Worm (Caenorhabditis elegans) whole organism, mixed stage, embryonic: ENCODE data around the gene acox-1.6.

Source experiments
- M03D4.4 ChIP-seq: sonication (generic microtip); optimal IDR thresholded peaks from 2 replicates; lab custom pipeline; 2017; ENCODE audit warnings: mild to moderate bottlenecking, missing genetic modification characterization, missing compliant biosample characterization
- bed-3 ChIP-seq: fragments of 200-800 bp; sonication (Bioruptor generic); optimal IDR thresholded peaks from 3 replicates; lab custom pipeline; 2018; ENCODE audit warnings: mild to moderate bottlenecking, missing genetic modification characterization, moderate library complexity, missing compliant biosample characterization
- blmp-1 ChIP-seq: fragments of 150-350 bp; optimal IDR thresholded peaks from 2 replicates; lab custom pipeline; 2014; ENCODE audit warnings: missing biosample characterization, missing genetic modification characterization
- ceh-39 ChIP-seq: fragments of 150-350 bp; optimal IDR thresholded peaks from 2 replicates; lab custom pipeline; 2014; ENCODE audit warnings: missing biosample characterization, missing genetic modification characterization
- ceh-83 ChIP-seq: fragments of 200-800 bp; sonication (Bioruptor generic); optimal IDR thresholded peaks from 2 replicates; lab custom pipeline; 2018; ENCODE audit warnings: mild to moderate bottlenecking, missing genetic modification characterization, missing compliant biosample characterization
- ces-1 ChIP-seq: fragments of 150-350 bp; optimal IDR thresholded peaks from 2 replicates; lab custom pipeline; 2014; ENCODE audit warnings: missing biosample characterization, missing genetic modification reagents, missing genetic modification characterization
- cnd-1 ChIP-seq: fragments of 200-800 bp; sonication (Bioruptor generic); optimal IDR thresholded peaks from 2 replicates; lab custom pipeline; 2018; ENCODE audit warnings: mild to moderate bottlenecking, missing genetic modification characterization, missing compliant biosample characterization
- drap-1 ChIP-seq: fragments of 200-800 bp; sonication (Bioruptor generic); optimal IDR thresholded peaks from 3 replicates; lab custom pipeline; 2018; ENCODE audit warnings: mild to moderate bottlenecking, missing genetic modification characterization, missing compliant biosample characterization
- flh-1 ChIP-seq: fragments of 200-800 bp; sonication (Bioruptor generic); optimal IDR thresholded peaks from 2 replicates; lab custom pipeline; 2018; ENCODE audit warnings: mild to moderate bottlenecking, missing genetic modification characterization, moderate library complexity, missing compliant biosample characterization
- hlh-1 ChIP-seq: fragments of 150-350 bp; optimal IDR thresholded peaks from 2 replicates; lab custom pipeline; 2014; ENCODE audit warnings: missing biosample characterization, missing genetic modification reagents, missing genetic modification characterization
- lin-13 ChIP-seq: fragments of 150-350 bp; optimal IDR thresholded peaks from 2 replicates; lab custom pipeline; 2014; ENCODE audit warnings: missing biosample characterization, missing genetic modification characterization
- lin-32 ChIP-seq: fragments of 200-800 bp; sonication (Bioruptor generic); optimal IDR thresholded peaks from 2 replicates; lab custom pipeline; 2018; ENCODE audit warnings: mild to moderate bottlenecking, missing genetic modification characterization, missing compliant biosample characterization
- lsy-2 ChIP-seq: fragments of 150-350 bp; optimal IDR thresholded peaks from 2 replicates; lab custom pipeline; 2014; ENCODE audit warnings: missing biosample characterization, missing genetic modification characterization
- mep-1 ChIP-seq: fragments of 150-350 bp; optimal IDR thresholded peaks from 2 replicates; lab custom pipeline; 2017; ENCODE audit warnings: missing biosample characterization, missing genetic modification reagents, missing genetic modification characterization, inconsistent platforms
- mls-2 ChIP-seq: sonication (generic microtip); optimal IDR thresholded peaks from 2 replicates; lab custom pipeline; 2016; ENCODE audit warnings: mild to moderate bottlenecking, missing genetic modification characterization, moderate library complexity, missing compliant biosample characterization
- nhr-12 ChIP-seq: fragments of 150-350 bp; optimal IDR thresholded peaks from 2 replicates; lab custom pipeline; 2014; ENCODE audit warnings: missing biosample characterization, missing genetic modification characterization
- nhr-2 ChIP-seq: fragments of 150-350 bp; optimal IDR thresholded peaks from 2 replicates; lab custom pipeline; 2014; ENCODE audit warnings: missing biosample characterization, missing genetic modification characterization
- nhr-237 ChIP-seq: fragments of 150-350 bp; optimal IDR thresholded peaks from 2 replicates; lab custom pipeline; 2014; ENCODE audit warnings: missing biosample characterization, missing genetic modification characterization
- nhr-28 ChIP-seq: fragments of 150-350 bp; optimal IDR thresholded peaks from 2 replicates; lab custom pipeline; 2014; ENCODE audit warnings: missing biosample characterization, missing genetic modification characterization
- nhr-76 ChIP-seq: sonication (generic microtip); optimal IDR thresholded peaks from 2 replicates; lab custom pipeline; 2017; ENCODE audit warnings: missing biosample characterization, missing genetic modification characterization
- pha-4 ChIP-seq: fragments of 150-350 bp; optimal IDR thresholded peaks from 2 replicates; lab custom pipeline; 2018; ENCODE audit warnings: missing biosample characterization, missing genetic modification reagents, missing genetic modification characterization
- sem-2 ChIP-seq: fragments of 200-800 bp; sonication (Bioruptor generic); optimal IDR thresholded peaks from 2 replicates; lab custom pipeline; 2018; ENCODE audit warnings: mild to moderate bottlenecking, missing genetic modification characterization, missing compliant biosample characterization
- snpc-4 ChIP-seq: fragments of 150-350 bp; optimal IDR thresholded peaks from 2 replicates; lab custom pipeline; 2014; ENCODE audit warnings: missing biosample characterization, missing genetic modification characterization
- sptf-1 ChIP-seq: sonication (generic microtip); optimal IDR thresholded peaks from 2 replicates; lab custom pipeline; 2017; ENCODE audit warnings: mild to moderate bottlenecking, missing genetic modification characterization, moderate library complexity, missing compliant biosample characterization
- tbx-8 ChIP-seq: fragments of 200-800 bp; sonication (Bioruptor generic); optimal IDR thresholded peaks from 2 replicates; lab custom pipeline; 2018; ENCODE audit warnings: mild to moderate bottlenecking, missing genetic modification characterization, moderate library complexity, missing compliant biosample characterization
- unc-120 ChIP-seq: sonication (generic microtip); optimal IDR thresholded peaks from 2 replicates; lab custom pipeline; 2017; ENCODE audit warnings: missing genetic modification characterization, missing compliant biosample characterization; ENCODE audit not compliant: poor library complexity, severe bottlenecking
- unc-39 ChIP-seq: fragments of 150-350 bp; optimal IDR thresholded peaks from 2 replicates; lab custom pipeline; 2014; ENCODE audit warnings: missing biosample characterization, missing genetic modification characterization
- unc-62 ChIP-seq: fragments of 150-350 bp; optimal IDR thresholded peaks from 2 replicates; lab custom pipeline; 2014; ENCODE audit warnings: missing biosample characterization, missing genetic modification reagents, missing genetic modification characterization
- zip-8 ChIP-seq: fragments of 150-350 bp; optimal IDR thresholded peaks from 2 replicates; lab custom pipeline; 2014; ENCODE audit warnings: missing biosample characterization, missing genetic modification characterization
- ztf-11 ChIP-seq: fragments of 150-350 bp; optimal IDR thresholded peaks from 2 replicates; lab custom pipeline; 2014; ENCODE audit warnings: missing biosample characterization, missing genetic modification characterization

Gene acox-1.6

DNA sequence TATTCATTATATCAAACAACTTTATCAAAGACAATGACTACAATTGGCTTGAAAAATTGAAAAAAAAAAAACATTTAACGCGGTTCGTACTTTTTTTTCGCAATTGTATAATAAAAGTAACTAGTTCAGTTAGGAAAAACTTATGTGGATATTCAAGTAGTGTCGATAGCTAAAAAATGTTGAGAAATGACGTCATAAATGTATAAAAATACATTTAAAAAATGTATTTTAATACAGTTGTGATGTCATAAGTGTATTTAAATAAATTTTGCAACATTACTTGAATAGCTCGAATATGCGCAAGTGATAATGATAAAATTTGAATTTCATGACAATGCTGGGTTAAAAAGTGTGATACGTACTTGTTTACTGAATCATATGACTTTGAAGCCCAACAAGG is 6.8 kb downstream of the acox-1.6 start:
- no peak for TF ChIP-seq cnd-1 (tag; lab: Kevin White, UChicago)
- peak; percentile 93 for TF ChIP-seq zip-8

DNA sequence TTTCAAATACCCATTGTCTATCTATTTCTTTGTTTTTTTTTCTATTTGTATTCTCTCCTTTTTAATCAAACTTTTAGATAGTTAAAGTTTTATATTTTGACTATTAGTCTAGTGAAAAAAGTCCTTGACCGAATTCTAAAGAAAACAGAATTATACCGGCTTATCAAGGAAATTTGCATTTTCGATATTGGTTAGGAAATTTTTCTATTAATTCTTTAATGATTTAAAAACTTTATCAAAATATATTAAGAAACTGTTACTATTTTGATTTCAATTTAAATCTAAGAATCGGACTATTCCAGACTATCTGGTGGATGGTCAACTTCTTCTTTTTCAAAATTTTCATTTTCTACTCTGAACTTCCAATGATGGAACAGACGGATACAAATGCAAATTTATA is 10.3 kb downstream of the acox-1.6 start, which contains the start of gene Y7A5A.20:
Gene Y7A5A.20, plus strand, starts transcription at position 301 of the 400 bp plus-strand sequence.
- no peak for TF ChIP-seq nhr-76 (tag; lab: Kevin White, UChicago)
- TF ChIP-seq cnd-1 (tag; lab: Kevin White, UChicago) = no peak
- TF ChIP-seq blmp-1 (tag; lab: Kevin White, UChicago) = no peak
- no peak for TF ChIP-seq lin-32 (GFP tag; lab: Kevin White, UChicago)
- no peak for TF ChIP-seq mls-2 (tag; lab: Kevin White, UChicago)
- TF ChIP-seq nhr-237 (tag; lab: Kevin White, UChicago) = no peak
- TF ChIP-seq pha-4 (tag; lab: Kevin White, UChicago) = no peak
- no peak for TF ChIP-seq bed-3
- TF ChIP-seq, all 35 proteins: peak for 0

DNA sequence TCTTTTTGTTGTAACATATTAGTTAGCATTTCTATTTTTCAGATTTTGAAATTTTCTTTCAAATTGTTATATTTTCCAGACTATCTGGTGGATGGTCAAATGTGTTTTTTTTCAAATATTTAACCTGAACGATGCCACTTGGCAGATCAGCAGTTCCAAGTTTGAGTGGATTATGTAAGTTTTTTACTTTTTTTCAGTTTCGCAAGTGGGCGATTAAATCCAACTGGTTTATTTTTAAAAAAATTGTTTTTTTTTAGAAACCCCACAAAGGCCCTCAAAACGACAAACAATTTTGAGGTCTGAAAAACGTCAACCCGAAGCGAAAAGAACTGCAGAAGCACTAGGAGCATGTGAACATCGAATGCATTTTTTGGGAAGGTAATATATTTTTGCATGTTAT is 11.5 kb downstream of the acox-1.6 start, which contains the start of gene Y7A5A.9:
Gene Y7A5A.9, plus strand, starts transcription at position 301 of the 400 bp plus-strand sequence.
- no peak for TF ChIP-seq unc-62 (GFP tag; lab: Kevin White, UChicago)
- TF ChIP-seq pha-4 (tag; lab: Kevin White, UChicago) = no peak
- TF ChIP-seq sptf-1 = no peak
- no peak for TF ChIP-seq mep-1 (tag; lab: Kevin White, UChicago)
- no peak for TF ChIP-seq sem-2 (GFP tag; lab: Kevin White, UChicago)
- no peak for TF ChIP-seq lin-32 (GFP tag; lab: Kevin White, UChicago)
- no peak for TF ChIP-seq flh-1 (GFP tag; lab: Kevin White, UChicago)
- TF ChIP-seq snpc-4 (tag; lab: Kevin White, UChicago) = no peak
- no peak for TF ChIP-seq M03D4.4
- no peak for TF ChIP-seq nhr-2 (tag; lab: Kevin White, UChicago)
- no peak for TF ChIP-seq lsy-2 (tag; lab: Kevin White, UChicago)
- TF ChIP-seq mls-2 (tag; lab: Kevin White, UChicago) = no peak
- TF ChIP-seq cnd-1 (tag; lab: Kevin White, UChicago) = no peak
- no peak for TF ChIP-seq hlh-1
- no peak for TF ChIP-seq ztf-11 (tag; lab: Kevin White, UChicago)
- TF ChIP-seq, all 35 proteins: peak for 0

DNA sequence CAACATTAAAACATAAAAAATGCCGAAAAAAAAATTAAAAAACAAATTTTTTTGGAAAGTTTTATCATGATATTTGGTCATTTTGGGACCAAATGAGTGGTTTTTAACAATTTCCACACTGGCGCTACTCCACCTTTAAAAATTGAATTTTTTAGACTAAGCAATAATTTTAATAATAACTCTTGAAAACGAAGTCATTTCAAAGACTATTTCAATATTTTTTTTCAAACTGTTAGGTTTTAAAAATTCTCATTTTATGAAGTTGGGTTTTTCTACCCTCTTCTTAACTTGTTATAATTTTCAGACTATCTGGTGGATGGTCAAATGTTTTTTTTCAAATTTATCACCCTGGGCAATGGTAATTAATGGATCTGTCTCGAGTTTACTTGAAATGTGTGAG is 16.1 kb downstream of the acox-1.6 start, which contains the start of gene Y7A5A.8:
Gene Y7A5A.8, plus strand, starts transcription at position 301 of the 400 bp plus-strand sequence.
- TF ChIP-seq hlh-1 (no peak), zip-8 (no peak), ces-1 (GFP tag; lab: Kevin White, UChicago) (no peak), lin-13 (tag; lab: Kevin White, UChicago) (no peak), ceh-39 (tag; lab: Kevin White, UChicago) (no peak), cnd-1 (tag; lab: Kevin White, UChicago) (no peak), nhr-237 (tag; lab: Kevin White, UChicago) (no peak), sem-2 (GFP tag; lab: Kevin White, UChicago) (no peak), sptf-1 (no peak), unc-120 (tag; lab: Kevin White, UChicago) (no peak), bed-3 (no peak), ztf-11 (tag; lab: Kevin White, UChicago) (no peak)

DNA sequence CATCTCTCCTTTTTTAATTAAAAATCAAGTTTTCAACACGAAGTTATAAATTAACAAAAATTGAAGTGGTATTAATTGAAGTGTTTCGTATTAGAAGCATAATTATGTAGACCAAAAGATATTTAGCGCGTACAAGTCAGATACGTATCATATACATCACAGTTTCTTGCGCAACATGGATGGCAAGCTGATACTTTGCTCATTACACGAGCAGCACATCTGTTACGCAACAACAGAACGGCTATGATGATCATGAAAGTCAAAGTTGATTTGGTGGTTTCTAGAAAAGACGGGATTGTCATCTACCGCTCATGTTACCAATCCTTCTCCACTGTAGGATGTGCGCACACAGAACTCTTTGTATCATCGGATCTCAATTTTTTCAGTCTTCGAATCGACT is 23.8 kb downstream of the acox-1.6 start:
- peak; percentile 91 for TF ChIP-seq zip-8
- TF ChIP-seq unc-39 (tag; lab: Kevin White, UChicago) = no peak

DNA sequence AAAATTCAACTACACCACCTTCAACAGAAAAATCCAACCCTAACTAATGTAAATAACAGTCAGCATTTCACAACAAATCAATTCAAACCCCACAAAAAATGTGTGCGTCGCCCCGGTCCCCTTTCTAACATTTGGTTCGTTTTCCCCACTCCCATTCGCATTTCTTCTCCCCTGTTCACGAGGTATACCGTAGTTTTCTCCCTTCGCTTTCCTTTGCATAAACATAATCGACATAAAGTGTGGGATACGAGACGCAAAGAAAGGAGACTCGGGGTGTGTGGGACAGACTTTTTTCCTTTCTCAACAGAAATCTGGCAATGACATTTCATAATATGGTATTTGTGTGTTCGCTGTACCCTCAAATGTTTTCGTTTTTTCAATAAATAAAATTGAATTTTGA is 27.0 kb downstream of the acox-1.6 start:
- no peak for TF ChIP-seq drap-1 (GFP tag; lab: Kevin White, UChicago)
- no peak for TF ChIP-seq lsy-2 (tag; lab: Kevin White, UChicago)
- no peak for TF ChIP-seq nhr-12 (tag; lab: Kevin White, UChicago)
- no peak for TF ChIP-seq flh-1 (GFP tag; lab: Kevin White, UChicago)
- no peak for TF ChIP-seq tbx-8
- no peak for TF ChIP-seq nhr-28 (tag; lab: Kevin White, UChicago)
- no peak for TF ChIP-seq ceh-83 (GFP tag; lab: Kevin White, UChicago)
